Worm (Caenorhabditis elegans) whole organism, late embryonic: ENCODE data around the gene tbb-6.

Experiments used
- C38D4.7 ChIP-seq: fragments of 200-800 bp; sonication (Bioruptor generic); optimal IDR thresholded peaks from 2 replicates; lab custom pipeline; 2018; ENCODE audit warnings: mild to moderate bottlenecking, missing genetic modification characterization, moderate library complexity, missing compliant biosample characterization
- K02D7.2 ChIP-seq: sonication (generic microtip); optimal IDR thresholded peaks from 2 replicates; lab custom pipeline; 2017; ENCODE audit warnings: mild to moderate bottlenecking, missing genetic modification characterization, missing compliant biosample characterization
- Y22D7AL.16 ChIP-seq: sonication (generic microtip); optimal IDR thresholded peaks from 2 replicates; lab custom pipeline; 2016; ENCODE audit warnings: missing genetic modification characterization, missing compliant biosample characterization
- ceh-14 ChIP-seq: sonication (generic microtip); optimal IDR thresholded peaks from 2 replicates; lab custom pipeline; 2016; ENCODE audit warnings: missing genotype, missing genetic modification characterization, missing compliant biosample characterization
- ceh-18 ChIP-seq: sonication (generic microtip); optimal IDR thresholded peaks from 2 replicates; lab custom pipeline; 2016; ENCODE audit warnings: missing genetic modification characterization, missing compliant biosample characterization
- ceh-2 ChIP-seq: sonication (generic microtip); optimal IDR thresholded peaks from 2 replicates; lab custom pipeline; 2016; ENCODE audit warnings: missing genotype, missing genetic modification characterization, missing compliant biosample characterization
- ceh-22 ChIP-seq: sonication (generic microtip); optimal IDR thresholded peaks from 2 replicates; lab custom pipeline; 2017; ENCODE audit warnings: missing biosample characterization, missing genetic modification characterization
- ceh-24 ChIP-seq: sonication (generic microtip); optimal IDR thresholded peaks from 2 replicates; lab custom pipeline; 2016; ENCODE audit warnings: mild to moderate bottlenecking, missing genetic modification characterization, missing compliant biosample characterization
- ceh-30 ChIP-seq: fragments of 150-350 bp; optimal IDR thresholded peaks from 2 replicates; lab custom pipeline; 2014; ENCODE audit warnings: missing biosample characterization, missing genetic modification characterization
- ceh-31 ChIP-seq: sonication (generic microtip); optimal IDR thresholded peaks from 2 replicates; lab custom pipeline; 2016; ENCODE audit warnings: missing genetic modification characterization, missing compliant biosample characterization
- ceh-48 ChIP-seq: sonication (generic microtip); optimal IDR thresholded peaks from 2 replicates; lab custom pipeline; 2016; ENCODE audit warnings: missing genetic modification characterization, inconsistent platforms, missing compliant biosample characterization
- ceh-6 ChIP-seq: fragments of 200-800 bp; sonication (Bioruptor generic); optimal IDR thresholded peaks from 2 replicates; lab custom pipeline; 2018; ENCODE audit warnings: mild to moderate bottlenecking, missing genetic modification characterization, missing compliant biosample characterization
- ceh-9 ChIP-seq: sonication (generic microtip); optimal IDR thresholded peaks from 2 replicates; lab custom pipeline; 2016; ENCODE audit warnings: mild to moderate bottlenecking, missing genetic modification characterization, inconsistent platforms, missing compliant biosample characterization
- dmd-4 ChIP-seq: sonication (generic microtip); optimal IDR thresholded peaks from 2 replicates; lab custom pipeline; 2016; ENCODE audit warnings: borderline replicate concordance, missing genetic modification characterization, missing compliant biosample characterization
- dve-1 ChIP-seq: sonication (generic microtip); optimal IDR thresholded peaks from 2 replicates; lab custom pipeline; 2017; ENCODE audit warnings: antibody characterized with exemption, mild to moderate bottlenecking, missing genetic modification characterization, missing compliant biosample characterization
- elt-2 ChIP-seq: sonication (generic microtip); optimal IDR thresholded peaks from 2 replicates; lab custom pipeline; 2016; ENCODE audit warnings: missing genetic modification reagents, missing genetic modification characterization, missing compliant biosample characterization
- elt-4 ChIP-seq: sonication (generic microtip); optimal IDR thresholded peaks from 2 replicates; lab custom pipeline; 2016; ENCODE audit warnings: missing genetic modification characterization, missing compliant biosample characterization
- eyg-1 ChIP-seq: sonication (generic microtip); optimal IDR thresholded peaks from 2 replicates; lab custom pipeline; 2016; ENCODE audit warnings: missing genotype, missing genetic modification characterization, missing compliant biosample characterization
- gmeb-2 ChIP-seq: sonication (generic microtip); optimal IDR thresholded peaks from 2 replicates; lab custom pipeline; 2016; ENCODE audit warnings: missing genetic modification characterization, inconsistent platforms, missing compliant biosample characterization
- hlh-13 ChIP-seq: fragments of 200-800 bp; sonication (Bioruptor generic); optimal IDR thresholded peaks from 2 replicates; lab custom pipeline; 2018; ENCODE audit warnings: mild to moderate bottlenecking, missing genetic modification characterization, missing compliant biosample characterization
- hlh-30 ChIP-seq: sonication (generic microtip); optimal IDR thresholded peaks from 2 replicates; lab custom pipeline; 2017; ENCODE audit warnings: antibody characterized with exemption, missing genetic modification characterization, missing compliant biosample characterization; ENCODE audit not compliant: insufficient read depth
- hlh-8 ChIP-seq: sonication (generic microtip); optimal IDR thresholded peaks from 2 replicates; lab custom pipeline; 2016; ENCODE audit warnings: missing genotype, missing genetic modification characterization, missing compliant biosample characterization
- lin-11 ChIP-seq: fragments of 200-800 bp; sonication (Bioruptor generic); optimal IDR thresholded peaks from 2 replicates; lab custom pipeline; 2018; ENCODE audit warnings: mild to moderate bottlenecking, missing genetic modification characterization, missing compliant biosample characterization
- madf-2 ChIP-seq: sonication (generic microtip); optimal IDR thresholded peaks from 2 replicates; lab custom pipeline; 2017; ENCODE audit warnings: missing genetic modification characterization, missing compliant biosample characterization
- mec-3 ChIP-seq: sonication (generic microtip); optimal IDR thresholded peaks from 2 replicates; lab custom pipeline; 2016; ENCODE audit warnings: borderline replicate concordance, missing genetic modification characterization, missing compliant biosample characterization
- nfya-1 ChIP-seq: sonication (generic microtip); optimal IDR thresholded peaks from 2 replicates; lab custom pipeline; 2017; ENCODE audit warnings: missing genetic modification characterization, mild to moderate bottlenecking, missing compliant biosample characterization, antibody characterized with exemption, moderate library complexity
- nhr-11 ChIP-seq: fragments of 150-350 bp; optimal IDR thresholded peaks from 2 replicates; lab custom pipeline; 2014; ENCODE audit warnings: missing biosample characterization, missing genetic modification characterization
- npax-4 ChIP-seq: sonication (generic microtip); optimal IDR thresholded peaks from 2 replicates; lab custom pipeline; 2016; ENCODE audit warnings: missing genetic modification characterization, missing compliant biosample characterization
- odd-2 ChIP-seq: sonication (generic microtip); optimal IDR thresholded peaks from 2 replicates; lab custom pipeline; 2017; ENCODE audit warnings: antibody characterized with exemption, mild to moderate bottlenecking, missing genetic modification characterization, missing compliant biosample characterization
- pag-3 ChIP-seq: sonication (generic microtip); optimal IDR thresholded peaks from 2 replicates; lab custom pipeline; 2016; ENCODE audit warnings: missing compliant biosample characterization, missing genetic modification characterization, borderline replicate concordance
- pha-2 ChIP-seq: sonication (generic microtip); optimal IDR thresholded peaks from 2 replicates; lab custom pipeline; 2017; ENCODE audit warnings: mild to moderate bottlenecking, missing genetic modification characterization, missing compliant biosample characterization
- pha-4 ChIP-seq: fragments of 150-350 bp; optimal IDR thresholded peaks from 2 replicates; lab custom pipeline; 2018; ENCODE audit warnings: missing biosample characterization, missing genetic modification reagents, missing genetic modification characterization
- pqm-1 ChIP-seq: sonication (generic microtip); optimal IDR thresholded peaks from 2 replicates; lab custom pipeline; 2016; ENCODE audit warnings: missing genetic modification characterization, missing compliant biosample characterization
- pros-1 ChIP-seq: fragments of 150-350 bp; optimal IDR thresholded peaks from 2 replicates; lab custom pipeline; 2014; ENCODE audit warnings: missing biosample characterization, missing genetic modification reagents, missing genetic modification characterization
- ref-2 ChIP-seq: sonication (generic microtip); optimal IDR thresholded peaks from 2 replicates; lab custom pipeline; 2016; ENCODE audit warnings: missing genetic modification characterization, missing compliant biosample characterization
- sox-4 ChIP-seq: sonication (generic microtip); optimal IDR thresholded peaks from 2 replicates; lab custom pipeline; 2017; ENCODE audit warnings: mild to moderate bottlenecking, missing genetic modification characterization, inconsistent platforms, missing compliant biosample characterization
- syd-9 ChIP-seq: sonication (generic microtip); optimal IDR thresholded peaks from 2 replicates; lab custom pipeline; 2016; ENCODE audit warnings: mild to moderate bottlenecking, missing genetic modification characterization, moderate library complexity, missing compliant biosample characterization
- tbx-2 ChIP-seq: sonication (generic microtip); optimal IDR thresholded peaks from 2 replicates; lab custom pipeline; 2016; ENCODE audit warnings: missing genetic modification characterization, missing compliant biosample characterization
- tbx-7 ChIP-seq: sonication (generic microtip); optimal IDR thresholded peaks from 2 replicates; lab custom pipeline; 2016; ENCODE audit warnings: missing genotype, missing genetic modification characterization, missing compliant biosample characterization
- ttx-3 ChIP-seq: sonication (generic microtip); optimal IDR thresholded peaks from 2 replicates; lab custom pipeline; 2016; ENCODE audit warnings: missing genetic modification reagents, missing genetic modification characterization, missing compliant biosample characterization
- unc-3 ChIP-seq, 2 experiments: fragments of 200-800 bp in 1 of 2; sonication (Bioruptor generic) in 1 of 2; sonication (generic microtip) in 1 of 2; conservative IDR thresholded peaks in 1 of 2; optimal IDR thresholded peaks in 1 of 2; 2 replicates each; pipeline versions ENCODE4 v1.3.6 to Lab custom; 2016 to 2022; ENCODE audit warnings: missing compliant biosample characterization in 2 of 2, missing genetic modification characterization in 2 of 2, missing genetic modification reagents in 1 of 2
- unc-42 ChIP-seq: sonication (generic microtip); optimal IDR thresholded peaks from 2 replicates; lab custom pipeline; 2016; ENCODE audit warnings: missing genotype, missing genetic modification characterization, missing compliant biosample characterization
- unc-55 ChIP-seq: sonication (generic microtip); optimal IDR thresholded peaks from 2 replicates; lab custom pipeline; 2017; ENCODE audit warnings: missing biosample characterization, missing genetic modification reagents, missing genetic modification characterization
- ztf-16 ChIP-seq: sonication (generic microtip); optimal IDR thresholded peaks from 2 replicates; lab custom pipeline; 2017; ENCODE audit warnings: missing genetic modification characterization, missing compliant biosample characterization

tbb-6 gene

DNA sequence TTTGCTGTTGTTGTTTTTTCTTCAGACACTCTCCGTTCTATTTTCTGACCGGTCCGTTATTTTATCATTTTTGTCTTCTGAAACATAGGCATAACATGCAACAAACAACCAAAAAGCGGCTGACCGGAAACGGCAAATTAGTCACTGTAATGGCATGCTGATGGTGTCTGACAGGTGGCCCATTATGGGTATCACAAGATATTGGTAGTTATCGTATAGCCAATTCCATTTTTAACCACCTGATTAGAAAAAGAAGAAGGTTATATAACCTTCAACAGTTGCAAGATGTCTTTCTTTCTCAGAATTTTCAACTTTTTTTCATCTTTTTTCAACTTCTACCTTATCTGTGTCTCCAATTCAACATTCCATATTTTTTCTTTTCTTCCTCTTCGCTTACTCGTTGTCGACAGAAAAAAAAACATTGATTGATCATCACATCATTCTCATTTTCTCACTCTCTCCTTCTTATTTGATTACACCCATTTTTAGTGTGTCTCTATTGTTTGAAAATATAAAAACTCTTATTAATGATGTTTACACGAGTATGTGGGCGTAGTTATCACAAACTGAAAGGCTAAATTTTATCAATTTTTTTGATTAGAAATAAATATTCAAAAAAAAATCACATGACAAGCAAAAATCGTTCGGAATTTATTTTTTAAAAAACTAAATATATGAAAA lies 39.6 kb downstream of the tbb-6 start:
- TF ChIP-seq dmd-4 (tag; lab: Kevin White, UChicago) (no peak), npax-4 (tag; lab: Kevin White, UChicago) (no peak), unc-3 (GFP tag; conservative IDR thresholded peaks at IDR 0.05; lab: Robert Waterston, UW) (no peak), unc-3 (tag; optimal IDR thresholded peaks at IDR 0.05; lab: Kevin White, UChicago) (no peak), unc-55 (GFP tag; lab: Kevin White, UChicago) (no peak), hlh-13 (GFP tag; lab: Kevin White, UChicago) (no peak), ceh-24 (tag; lab: Kevin White, UChicago) (no peak), ceh-22 (tag; lab: Kevin White, UChicago) (no peak), C38D4.7 (no peak), ceh-9 (tag; lab: Kevin White, UChicago) (no peak), dve-1 (tag; lab: Kevin White, UChicago) (no peak), odd-2 (no peak), sox-4 (no peak), ceh-6 (GFP tag; lab: Kevin White, UChicago) (no peak), ceh-2 (tag; lab: Kevin White, UChicago) (no peak), hlh-8 (tag; lab: Kevin White, UChicago) (no peak), lin-11 (tag; lab: Kevin White, UChicago) (no peak), K02D7.2 (tag; lab: Kevin White, UChicago) (no peak), elt-2 (tag; lab: Kevin White, UChicago) (no peak), ceh-31 (no peak)

DNA sequence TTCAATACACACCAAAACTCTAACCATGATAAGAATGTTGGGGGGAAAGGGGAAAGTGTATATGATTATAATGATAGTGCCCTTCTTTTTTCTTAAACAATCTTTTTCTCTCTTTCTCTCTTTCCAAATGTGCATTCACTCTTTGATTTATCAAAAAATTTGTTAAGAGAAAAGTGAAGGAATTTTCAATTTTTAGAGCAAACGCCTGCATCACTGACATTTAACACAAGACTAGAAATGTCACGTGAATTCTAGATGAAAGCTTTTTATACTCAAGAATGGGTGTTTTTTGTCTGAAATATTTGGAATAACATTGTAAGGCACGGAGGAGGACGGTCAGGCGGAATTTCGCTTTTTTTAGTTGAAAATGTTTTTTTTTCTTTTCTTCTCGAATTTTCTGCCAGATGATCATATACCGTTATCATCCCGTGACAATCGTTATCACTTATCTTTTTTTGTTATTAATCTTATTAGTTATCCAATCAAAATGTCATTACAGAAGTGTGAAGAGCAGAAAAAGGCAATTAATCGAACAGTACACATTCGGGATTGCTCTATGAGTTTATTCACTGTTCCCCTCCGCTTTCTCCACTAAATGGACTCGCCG lies 40.8 kb downstream of the tbb-6 start, which contains the start of the genes frm-7 and F55C5.17:
TSS of gene frm-7 (plus strand) at position 500 of the 607 bp plus-strand sequence.
TSS of gene F55C5.17 (plus strand) at position 557 of the 607 bp plus-strand sequence.
- TF ChIP-seq ceh-48 (tag; lab: Kevin White, UChicago) (no peak), unc-55 (GFP tag; lab: Kevin White, UChicago) (no peak), npax-4 (tag; lab: Kevin White, UChicago) (no peak), syd-9 (tag; lab: Kevin White, UChicago) (no peak), pag-3 (tag; lab: Kevin White, UChicago) (no peak), hlh-30 (tag; lab: Kevin White, UChicago) (peak; percentile 38), eyg-1 (tag; lab: Kevin White, UChicago) (no peak), ttx-3 (tag; lab: Kevin White, UChicago) (no peak), nfya-1 (tag; lab: Kevin White, UChicago) (no peak), unc-42 (tag; lab: Kevin White, UChicago) (no peak), pha-4 (tag; lab: Kevin White, UChicago) (no peak), madf-2 (tag; lab: Kevin White, UChicago) (no peak), sox-4 (no peak), pros-1 (tag; lab: Kevin White, UChicago) (no peak), ztf-16 (no peak), elt-2 (tag; lab: Kevin White, UChicago) (peak; percentile 57), ceh-31 (no peak)

- TF ChIP-seq tbx-7 (tag; lab: Kevin White, UChicago) (peak; percentile 95), hlh-8 (tag; lab: Kevin White, UChicago) (peak; percentile 98), syd-9 (tag; lab: Kevin White, UChicago) (peak; percentile 99), mec-3 (peak; percentile 99), K02D7.2 (tag; lab: Kevin White, UChicago) (peak; percentile 100), ceh-24 (tag; lab: Kevin White, UChicago) (peak; percentile 99), gmeb-2 (tag; lab: Kevin White, UChicago) (peak; percentile 100), ceh-14 (tag; lab: Kevin White, UChicago) (peak; percentile 99), pha-2 (tag; lab: Kevin White, UChicago) (peak; percentile 98), nhr-11 (tag; lab: Kevin White, UChicago) (no peak), ref-2 (peak; percentile 100), ceh-18 (peak; percentile 99), ttx-3 (tag; lab: Kevin White, UChicago) (peak; percentile 99), elt-2 (tag; lab: Kevin White, UChicago) (peak; percentile 100), tbx-2 (peak; percentile 99), elt-4 (tag; lab: Kevin White, UChicago) (peak; percentile 99), ceh-22 (tag; lab: Kevin White, UChicago) (peak; percentile 94), dve-1 (tag; lab: Kevin White, UChicago) (peak; percentile 99), ceh-30 (tag; lab: Kevin White, UChicago) (peak; percentile 93), Y22D7AL.16 (tag; lab: Kevin White, UChicago) (peak; percentile 99), pqm-1 (tag; lab: Kevin White, UChicago) (peak; percentile 99)
Observed at ce11 chrV:12303453-12304077, 42.2 kb downstream of the tbb-6 start.
